Fruit fly (Drosophila melanogaster): ENCODE results near the gene CG42752.

Gene CG42752

DNA sequence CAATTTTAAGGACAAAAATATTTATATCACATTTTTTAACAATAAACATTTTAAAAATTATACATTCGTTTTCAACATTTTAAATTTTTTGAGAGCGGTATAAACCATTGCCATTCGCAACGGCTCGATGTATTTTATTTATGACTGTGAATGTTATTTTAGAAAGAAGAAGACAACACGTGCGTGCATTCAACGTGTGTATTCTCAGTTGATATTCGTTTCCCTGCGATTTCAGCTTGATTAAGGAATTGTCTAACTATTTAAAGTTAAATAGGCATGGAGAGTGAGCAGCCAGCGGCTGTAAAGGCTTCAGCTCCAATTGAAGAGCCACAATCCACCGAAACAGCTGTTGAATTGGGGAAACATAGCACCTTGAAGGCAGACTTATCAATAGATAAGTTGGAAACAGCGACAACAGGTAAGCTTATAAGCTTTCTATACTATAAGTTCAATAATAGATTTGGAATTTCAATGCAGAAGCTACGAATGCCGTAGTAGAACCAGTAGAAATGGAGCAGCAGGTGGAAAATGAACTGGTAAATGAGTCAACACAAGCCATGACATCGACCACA is 41.3 kb downstream of the CG42752 start, which contains the start of gene CG10341:
Gene CG10341, plus strand, starts transcription at position 156 of the 572 bp plus-strand sequence.
- no peak for TF ChIP-seq Crg-1 (GFP tag; optimal IDR thresholded peaks at IDR 0.05)
- no peak for TF ChIP-seq cic (GFP tag; optimal IDR thresholded peaks at IDR 0.05)
- no peak for TF ChIP-seq CG5204 (GFP tag; optimal IDR thresholded peaks at IDR 0.05)
- no peak for TF ChIP-seq pad (GFP tag; optimal IDR thresholded peaks at IDR 0.05)
- TF ChIP-seq tj (GFP tag; optimal IDR thresholded peaks at IDR 0.05), result no peak
- no peak for TF ChIP-seq CG1620 (GFP tag; optimal IDR thresholded peaks at IDR 0.05)
- TF ChIP-seq CG12768 (GFP tag; optimal IDR thresholded peaks at IDR 0.05), result no peak
- TF ChIP-seq Clk (GFP tag; optimal IDR thresholded peaks at IDR 0.05), result no peak
- TF ChIP-seq Mnt (GFP tag; optimal IDR thresholded peaks at IDR 0.05), result peak; percentile 99
- no peak for TF ChIP-seq CG7045 (GFP tag; optimal IDR thresholded peaks at IDR 0.05)
- no peak for TF ChIP-seq kay (GFP tag; ENCODE audit: borderline replicate concordance)
- TF ChIP-seq bab1 (GFP tag; optimal IDR thresholded peaks at IDR 0.05), result peak; percentile 38
- TF ChIP-seq CG11617 (GFP tag; optimal IDR thresholded peaks at IDR 0.05), result peak; percentile 39
- no peak for TF ChIP-seq CG33017 (tag; optimal IDR thresholded peaks at IDR 0.05)
- no peak for TF ChIP-seq CG14711 (tag; optimal IDR thresholded peaks at IDR 0.05)
- TF ChIP-seq Hr96 (GFP tag; optimal IDR thresholded peaks at IDR 0.05), result no peak
- no peak for TF ChIP-seq ovo (GFP tag; optimal IDR thresholded peaks at IDR 0.05)
- no peak for TF ChIP-seq cnc (optimal IDR thresholded peaks at IDR 0.05)
- TF ChIP-seq CG7101 (tag; optimal IDR thresholded peaks at IDR 0.05), result no peak
- TF ChIP-seq toe (GFP tag; optimal IDR thresholded peaks at IDR 0.05), result no peak

DNA sequence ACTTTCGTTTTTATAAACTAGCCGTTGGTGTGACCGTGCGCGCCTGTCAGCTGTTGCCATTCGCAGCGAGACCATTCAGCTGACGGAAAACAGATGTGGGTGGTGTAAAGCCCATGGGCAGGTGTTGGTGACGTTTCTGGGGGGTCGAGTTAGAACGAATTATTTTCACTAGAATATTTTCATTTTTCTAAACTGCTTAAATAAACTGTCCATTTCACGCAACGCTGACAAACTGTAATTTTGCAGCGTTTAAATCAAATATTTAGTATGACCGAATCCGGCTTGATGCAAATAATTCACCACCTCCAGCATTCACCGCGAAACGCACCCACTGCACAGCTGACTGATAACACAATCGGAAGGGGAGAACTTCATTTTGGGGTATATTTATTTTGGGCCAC is 44.5 kb downstream of the CG42752 start, which contains the start of the genes CG10383 and CG10338:
Gene CG10383, minus strand, starts transcription at position 199 of the 401 bp plus-strand sequence.
Gene CG10338, plus strand, starts transcription at position 261 of the 401 bp plus-strand sequence.
- TF ChIP-seq toe (GFP tag; optimal IDR thresholded peaks at IDR 0.05) (no peak), Clk (GFP tag; optimal IDR thresholded peaks at IDR 0.05) (peak; percentile 65), CG12768 (GFP tag; optimal IDR thresholded peaks at IDR 0.05) (peak; percentile 87), Crg-1 (GFP tag; optimal IDR thresholded peaks at IDR 0.05) (peak; percentile 88), pad (GFP tag; optimal IDR thresholded peaks at IDR 0.05) (peak; percentile 69), bab1 (GFP tag; optimal IDR thresholded peaks at IDR 0.05) (peak; percentile 87), CG14711 (tag; optimal IDR thresholded peaks at IDR 0.05) (peak; percentile 83), CG1620 (GFP tag; optimal IDR thresholded peaks at IDR 0.05) (peak; percentile 87), ovo (GFP tag; optimal IDR thresholded peaks at IDR 0.05) (peak; percentile 54), cic (GFP tag; optimal IDR thresholded peaks at IDR 0.05) (peak; percentile 64), Mnt (GFP tag; optimal IDR thresholded peaks at IDR 0.05) (peak; percentile 85), cnc (optimal IDR thresholded peaks at IDR 0.05) (no peak), CG7101 (tag; optimal IDR thresholded peaks at IDR 0.05) (peak; percentile 89), Hr96 (GFP tag; optimal IDR thresholded peaks at IDR 0.05) (peak; percentile 84), CG7045 (GFP tag; optimal IDR thresholded peaks at IDR 0.05) (peak; percentile 69), kay (GFP tag; ENCODE audit: borderline replicate concordance) (no peak), CG33017 (tag; optimal IDR thresholded peaks at IDR 0.05) (peak; percentile 79), CG11617 (GFP tag; optimal IDR thresholded peaks at IDR 0.05) (peak; percentile 87), CG5204 (GFP tag; optimal IDR thresholded peaks at IDR 0.05) (no peak), tj (GFP tag; optimal IDR thresholded peaks at IDR 0.05) (peak; percentile 55)

DNA sequence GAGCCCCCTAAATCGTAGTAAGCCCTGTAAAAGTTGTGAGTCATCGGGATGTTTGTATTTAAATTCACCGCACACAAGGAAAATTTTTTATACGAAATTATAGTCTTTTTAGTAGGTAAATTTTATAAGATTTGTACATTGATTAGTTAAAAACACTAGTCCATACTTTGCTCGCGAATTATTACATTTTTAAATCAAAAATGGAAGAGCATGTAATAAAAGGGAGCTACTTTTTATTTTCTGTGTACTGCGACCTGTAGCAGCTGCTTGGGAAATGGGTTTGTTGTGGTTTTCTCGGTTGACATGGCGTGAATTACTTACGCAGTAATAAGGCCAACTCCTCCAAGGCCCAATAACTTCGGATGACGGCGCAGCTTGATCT is 45.2 kb downstream of the CG42752 start:
- TF ChIP-seq CG7101 (tag; optimal IDR thresholded peaks at IDR 0.05) (no peak), Clk (GFP tag; optimal IDR thresholded peaks at IDR 0.05) (no peak), CG5204 (GFP tag; optimal IDR thresholded peaks at IDR 0.05) (no peak), cnc (optimal IDR thresholded peaks at IDR 0.05) (no peak), CG11617 (GFP tag; optimal IDR thresholded peaks at IDR 0.05) (no peak), pad (GFP tag; optimal IDR thresholded peaks at IDR 0.05) (no peak), cic (GFP tag; optimal IDR thresholded peaks at IDR 0.05) (no peak), Crg-1 (GFP tag; optimal IDR thresholded peaks at IDR 0.05) (no peak), CG33017 (tag; optimal IDR thresholded peaks at IDR 0.05) (no peak), tj (GFP tag; optimal IDR thresholded peaks at IDR 0.05) (peak; percentile 11), CG1620 (GFP tag; optimal IDR thresholded peaks at IDR 0.05) (no peak), bab1 (GFP tag; optimal IDR thresholded peaks at IDR 0.05) (no peak), ovo (GFP tag; optimal IDR thresholded peaks at IDR 0.05) (no peak), Hr96 (GFP tag; optimal IDR thresholded peaks at IDR 0.05) (no peak), CG12768 (GFP tag; optimal IDR thresholded peaks at IDR 0.05) (no peak), CG7045 (GFP tag; optimal IDR thresholded peaks at IDR 0.05) (no peak), CG14711 (tag; optimal IDR thresholded peaks at IDR 0.05) (peak; percentile 30), kay (GFP tag; ENCODE audit: borderline replicate concordance) (peak; percentile 83), toe (GFP tag; optimal IDR thresholded peaks at IDR 0.05) (no peak)

DNA sequence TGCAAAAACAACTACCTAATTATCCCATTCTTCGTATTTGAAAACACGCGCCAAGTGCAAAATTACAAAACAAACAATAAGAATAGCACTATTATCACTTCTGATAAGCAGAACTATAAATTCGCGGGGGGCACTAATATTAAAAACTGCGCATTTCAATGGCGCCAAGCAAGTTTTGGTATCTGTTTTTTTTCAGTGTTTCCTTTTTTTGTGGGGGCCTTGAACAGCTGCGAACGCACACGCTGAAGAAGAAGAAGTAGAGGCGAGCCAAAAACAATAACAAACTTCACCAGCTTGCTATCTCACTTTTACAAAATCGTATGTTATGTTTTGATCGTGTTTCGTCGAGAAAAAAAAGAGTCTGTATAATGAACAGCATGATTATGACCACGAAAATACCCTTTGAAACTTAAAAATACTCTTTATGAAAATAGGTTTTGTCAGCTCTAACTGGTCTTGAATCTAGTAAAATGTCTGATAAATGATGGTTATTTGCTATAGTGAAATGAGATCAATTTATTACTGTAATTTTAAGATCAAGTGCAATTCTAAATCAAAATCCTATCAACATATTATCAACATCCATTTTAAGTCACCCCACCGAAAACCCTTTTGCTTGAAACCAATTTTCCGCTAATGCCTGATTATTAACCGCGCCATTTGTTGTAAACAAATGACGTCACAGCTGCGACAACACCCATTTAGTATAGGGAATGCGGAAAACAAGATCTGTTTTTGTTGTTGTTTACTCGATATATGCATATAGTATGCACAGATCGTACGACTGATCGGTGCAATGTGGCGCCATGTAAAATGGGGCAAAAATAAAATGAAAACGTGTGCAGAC is 45.8 kb downstream of the CG42752 start:
- TF ChIP-seq CG11617 (GFP tag; optimal IDR thresholded peaks at IDR 0.05) (peak; percentile 38), CG12768 (GFP tag; optimal IDR thresholded peaks at IDR 0.05) (peak; percentile 54), CG7045 (GFP tag; optimal IDR thresholded peaks at IDR 0.05) (peak; percentile 6), CG1620 (GFP tag; optimal IDR thresholded peaks at IDR 0.05) (no peak), tj (GFP tag; optimal IDR thresholded peaks at IDR 0.05) (peak; percentile 10), CG7101 (tag; optimal IDR thresholded peaks at IDR 0.05) (peak; percentile 43), cnc (optimal IDR thresholded peaks at IDR 0.05) (no peak), cic (GFP tag; optimal IDR thresholded peaks at IDR 0.05) (peak; percentile 28), Clk (GFP tag; optimal IDR thresholded peaks at IDR 0.05) (peak; percentile 6), pad (GFP tag; optimal IDR thresholded peaks at IDR 0.05) (peak; percentile 0), CG33017 (tag; optimal IDR thresholded peaks at IDR 0.05) (peak; percentile 0), Crg-1 (GFP tag; optimal IDR thresholded peaks at IDR 0.05) (peak; percentile 22), ovo (GFP tag; optimal IDR thresholded peaks at IDR 0.05) (no peak), bab1 (GFP tag; optimal IDR thresholded peaks at IDR 0.05) (peak; percentile 91), CG5204 (GFP tag; optimal IDR thresholded peaks at IDR 0.05) (no peak), kay (GFP tag; ENCODE audit: borderline replicate concordance) (peak; percentile 98), Hr96 (GFP tag; optimal IDR thresholded peaks at IDR 0.05) (peak; percentile 7), Mnt (GFP tag; optimal IDR thresholded peaks at IDR 0.05) (peak; percentile 42)
